Worm (Caenorhabditis elegans): ENCODE measurements around the gene T05A8.8.
"Not testable (repeated sequence)": the region's sequence is repeated elsewhere in the genome, so short reads cannot be mapped to it uniquely, and the experiment has no call there.

The T05A8.8 gene

DNA sequence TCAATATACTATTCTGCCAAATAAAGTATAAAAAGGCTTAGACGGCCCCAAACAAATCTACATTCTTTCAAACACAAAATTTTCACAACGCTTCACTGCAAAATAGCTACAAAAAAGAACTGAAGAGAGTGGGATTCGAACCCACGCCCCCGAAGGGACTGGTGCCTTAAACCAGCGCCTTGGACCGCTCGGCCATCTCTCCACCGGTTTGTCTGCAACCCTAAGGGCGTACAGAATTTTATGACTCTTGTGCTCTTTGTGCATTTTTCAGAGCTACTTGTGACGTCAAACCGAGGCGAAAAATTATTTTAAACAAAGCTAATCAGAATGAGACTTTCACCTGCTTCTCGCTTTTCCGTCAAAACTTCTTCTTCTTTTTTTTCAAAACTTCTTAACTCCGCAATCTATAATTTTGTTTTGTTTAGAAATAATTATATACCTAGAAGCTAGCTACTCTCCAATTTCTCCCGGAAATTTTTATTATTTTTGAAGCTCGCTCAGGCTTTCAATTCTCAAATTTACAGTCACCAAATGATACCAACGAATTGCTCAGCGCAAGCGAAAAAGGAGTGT lies at the start of gene T05A8.8:
TSS of gene T05A8.8 (plus strand) at position 523 of the 573 bp plus-strand sequence.
- no peak for TF ChIP-seq scrt-1 (GFP tag; IDR thresholded peaks at IDR 0.05)
- no peak for TF ChIP-seq sea-1 (GFP tag; conservative IDR thresholded peaks at IDR 0.05)
- TF ChIP-seq tbx-37 (GFP tag; conservative IDR thresholded peaks at IDR 0.05) = no peak
- TF ChIP-seq hmg-4 (GFP tag; optimal IDR thresholded peaks at IDR 0.05) = no peak
- no peak for TF ChIP-seq tbx-11 (GFP tag; IDR thresholded peaks at IDR 0.05)
- no peak for TF ChIP-seq flt-1 (GFP tag; IDR thresholded peaks at IDR 0.05)
- no peak for TF ChIP-seq ama-1 (optimal IDR thresholded peaks at IDR 0.05)
- no peak for TF ChIP-seq B0310.2 (tag; optimal IDR thresholded peaks at IDR 0.05)
- TF ChIP-seq ceh-13 (GFP tag; optimal IDR thresholded peaks at IDR 0.05) = no peak
- no peak for TF ChIP-seq tra-4 (tag; optimal IDR thresholded peaks at IDR 0.05)
- TF ChIP-seq aly-1 (tag; optimal IDR thresholded peaks at IDR 0.05) = no peak
- no peak for TF ChIP-seq ets-7 (tag; optimal IDR thresholded peaks at IDR 0.05)
- TF ChIP-seq F13C5.2 (tag; optimal IDR thresholded peaks at IDR 0.05) = no peak
- no peak for TF ChIP-seq ceh-36 (tag; optimal IDR thresholded peaks at IDR 0.05)
- no peak for TF ChIP-seq hnd-1 (tag; optimal IDR thresholded peaks at IDR 0.05)
- TF ChIP-seq hmbx-1 (tag; optimal IDR thresholded peaks at IDR 0.05) = no peak
- no peak for TF ChIP-seq pes-1 (GFP tag; IDR thresholded peaks at IDR 0.05)

DNA sequence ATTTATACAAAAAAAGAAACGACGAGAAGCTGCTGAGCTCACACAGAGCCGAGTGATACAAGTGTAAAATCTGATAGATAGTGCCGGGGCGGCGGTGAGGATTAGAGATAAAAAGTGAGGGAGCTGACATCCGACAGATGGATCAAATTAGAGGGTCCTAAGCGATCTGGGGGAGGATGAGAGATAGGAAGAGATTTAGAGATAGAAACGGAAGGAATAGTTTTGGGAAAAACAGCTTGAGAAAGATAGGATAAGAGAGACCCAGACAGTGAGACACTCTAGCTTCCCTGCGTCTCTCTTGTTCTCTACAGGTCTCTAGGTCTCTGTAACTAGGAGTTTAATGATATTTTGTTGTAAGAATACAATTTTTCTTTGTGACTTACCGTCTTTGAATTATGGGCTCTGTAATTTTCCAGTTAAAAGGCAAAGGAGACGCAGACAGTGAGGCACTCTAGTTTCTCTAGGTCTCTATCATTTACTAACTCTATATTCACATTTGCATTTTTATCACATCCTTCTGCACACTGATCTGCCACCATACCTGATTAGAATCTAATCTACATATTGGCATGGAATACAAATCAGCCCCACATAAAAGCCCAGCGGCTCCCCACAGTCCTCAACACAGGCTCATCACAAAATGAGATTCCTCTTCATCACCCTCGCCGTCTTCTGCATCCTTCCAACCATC lies 49.3 kb upstream of the T05A8.8 start, which contains the start of the genes sup-9 and nspf-1:
TSS of gene sup-9 (minus strand) at position 43 of the 691 bp plus-strand sequence.
TSS of gene nspf-1 (plus strand) at position 641 of the 691 bp plus-strand sequence.
- TF ChIP-seq tra-4 (tag; optimal IDR thresholded peaks at IDR 0.05) = no peak

DNA sequence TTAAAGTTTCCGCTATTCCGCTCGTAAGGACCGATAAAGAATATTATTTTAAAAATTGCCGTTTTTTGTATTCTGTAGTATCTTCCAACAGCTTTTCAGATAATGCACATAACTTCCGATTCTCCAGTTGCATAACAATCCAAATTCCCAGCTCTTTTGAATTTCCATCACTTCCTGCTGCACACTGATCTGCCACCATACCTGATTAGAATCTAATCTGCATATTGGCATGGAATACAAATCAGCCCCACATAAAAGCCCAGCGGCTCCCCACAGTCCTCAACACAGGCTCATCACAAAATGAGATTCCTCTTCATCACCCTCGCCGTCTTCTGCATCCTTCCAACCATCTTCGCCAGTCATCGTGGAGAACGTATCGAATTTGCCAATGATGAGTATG lies 47.9 kb upstream of the T05A8.8 start, which contains the start of gene nspf-2:
TSS of gene nspf-2 (plus strand) at position 301 of the 400 bp plus-strand sequence.
- not testable (repeated sequence) for TF ChIP-seq F13C5.2 (tag; optimal IDR thresholded peaks at IDR 0.05); tbx-37 (GFP tag; conservative IDR thresholded peaks at IDR 0.05); tra-4 (tag; optimal IDR thresholded peaks at IDR 0.05)

DNA sequence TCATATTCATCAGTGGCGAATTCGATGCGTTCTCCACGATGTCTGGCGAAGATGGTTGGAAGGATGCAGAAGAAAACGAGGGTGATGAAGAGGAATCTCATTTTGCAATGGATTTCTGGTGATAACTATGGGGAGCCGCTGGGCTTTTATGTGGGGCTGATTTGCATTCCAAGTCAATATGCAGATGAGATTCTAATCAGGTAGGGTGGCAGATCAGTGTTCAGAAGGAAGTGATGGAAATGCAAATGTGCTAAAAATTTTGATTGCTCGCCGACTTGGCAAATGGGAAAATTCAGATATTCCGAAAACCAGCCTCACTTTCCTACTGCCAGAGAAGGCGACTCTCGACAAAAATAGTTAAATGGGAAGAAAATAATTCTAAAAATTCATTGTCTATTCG lies 46.4 kb upstream of the T05A8.8 start, which contains the start of gene nspf-3:
TSS of gene nspf-3 (minus strand) at position 101 of the 400 bp plus-strand sequence.
- TF ChIP-seq ceh-36 (tag; optimal IDR thresholded peaks at IDR 0.05) (no peak), aly-1 (tag; optimal IDR thresholded peaks at IDR 0.05) (no peak), F13C5.2 (tag; optimal IDR thresholded peaks at IDR 0.05) (no peak), hmbx-1 (tag; optimal IDR thresholded peaks at IDR 0.05) (no peak)

DNA sequence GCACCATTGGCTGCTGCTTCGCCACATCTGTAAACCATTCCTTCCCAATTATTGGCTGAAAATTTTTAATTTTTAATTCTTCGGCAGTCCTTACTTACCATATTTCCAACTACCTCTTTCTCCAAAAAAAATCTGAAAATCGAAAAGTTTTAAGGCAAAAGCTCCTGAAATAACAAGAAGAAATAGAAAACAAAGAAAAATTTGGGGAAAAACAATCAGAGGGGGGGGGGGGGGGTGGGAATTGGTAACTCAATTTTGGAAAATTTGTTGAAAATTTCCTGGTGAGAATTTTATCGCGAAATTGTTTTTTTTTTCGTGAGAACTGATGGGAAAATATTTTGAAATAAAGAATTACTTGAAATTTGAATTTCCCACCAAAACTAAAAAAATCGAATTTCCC lies 44.0 kb upstream of the T05A8.8 start, which contains the start of gene set-11:
TSS of gene set-11 (minus strand) at position 101 of the 400 bp plus-strand sequence.
- no peak for TF ChIP-seq ceh-36 (tag; optimal IDR thresholded peaks at IDR 0.05)

DNA sequence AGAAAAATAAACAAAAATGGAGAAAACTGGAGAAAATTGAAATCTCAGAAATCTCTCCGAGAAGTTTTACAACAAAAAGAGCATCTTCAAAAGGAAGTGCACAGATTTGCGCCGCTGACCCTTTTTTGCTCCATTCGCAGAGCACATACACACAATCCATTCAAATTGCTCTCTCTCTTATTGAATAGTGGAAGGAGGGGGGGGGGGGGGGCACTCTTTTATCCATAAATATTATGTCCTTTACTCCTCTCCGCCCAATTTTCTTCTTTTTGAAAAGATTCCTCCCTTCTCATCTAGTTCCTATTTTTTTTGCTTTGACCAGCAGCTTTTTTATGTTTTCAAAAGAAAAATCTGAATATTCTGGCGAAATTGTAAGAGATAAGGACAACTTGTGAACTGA lies 41.4 kb upstream of the T05A8.8 start:
- TF ChIP-seq flt-1 (GFP tag; IDR thresholded peaks at IDR 0.05) (no peak), tbx-11 (GFP tag; IDR thresholded peaks at IDR 0.05) (no peak), F13C5.2 (tag; optimal IDR thresholded peaks at IDR 0.05) (no peak), hmbx-1 (tag; optimal IDR thresholded peaks at IDR 0.05) (no peak), sea-1 (GFP tag; conservative IDR thresholded peaks at IDR 0.05) (no peak), tra-4 (tag; optimal IDR thresholded peaks at IDR 0.05) (no peak), hnd-1 (tag; optimal IDR thresholded peaks at IDR 0.05) (no peak), tbx-37 (GFP tag; conservative IDR thresholded peaks at IDR 0.05) (no peak), ets-7 (tag; optimal IDR thresholded peaks at IDR 0.05) (no peak), ceh-13 (GFP tag; optimal IDR thresholded peaks at IDR 0.05) (no peak), pes-1 (GFP tag; IDR thresholded peaks at IDR 0.05) (no peak)

DNA sequence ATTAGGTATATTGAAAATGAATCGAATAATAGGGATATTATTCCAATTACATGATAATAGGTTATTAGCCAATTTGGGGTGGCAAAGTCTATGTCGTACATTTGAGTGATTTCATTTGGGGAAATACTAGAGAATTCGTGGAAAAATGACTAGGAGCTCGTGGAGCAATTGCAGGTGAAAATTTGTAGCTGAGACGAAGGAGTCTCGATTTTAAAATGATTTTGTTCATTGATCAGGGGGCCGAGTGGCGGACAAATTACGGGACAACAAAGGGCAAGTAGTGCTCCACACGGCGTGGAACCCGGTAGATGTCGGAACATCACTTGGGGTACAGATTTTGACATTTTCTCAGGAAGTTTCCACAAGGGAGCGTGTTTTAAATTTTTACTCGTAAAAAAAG lies 38.1 kb upstream of the T05A8.8 start, which contains the start of gene sri-62:
TSS of gene sri-62 (minus strand) at position 101 of the 400 bp plus-strand sequence.
- TF ChIP-seq F13C5.2 (tag; optimal IDR thresholded peaks at IDR 0.05) = no peak

DNA sequence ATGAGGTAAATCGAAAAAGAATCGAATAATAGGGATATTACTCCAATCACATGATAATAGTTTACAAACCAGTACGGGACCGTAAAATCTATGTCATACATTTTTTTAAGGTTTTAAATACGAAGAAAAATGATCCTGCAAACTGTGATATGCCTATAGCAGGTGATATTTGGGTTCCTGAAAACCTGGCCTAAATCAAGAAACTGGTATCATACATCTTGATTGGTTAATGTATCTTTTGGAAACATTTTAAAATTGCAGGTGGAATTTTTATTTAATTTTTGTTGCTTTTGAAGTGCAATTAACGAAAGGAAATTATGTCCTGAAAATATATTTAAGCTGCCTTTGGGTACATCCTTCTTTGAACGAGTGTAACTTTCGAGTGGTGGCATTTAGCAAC lies 36.2 kb upstream of the T05A8.8 start, which contains the start of gene sri-61:
TSS of gene sri-61 (minus strand) at position 101 of the 400 bp plus-strand sequence.
- TF ChIP-seq tbx-37 (GFP tag; conservative IDR thresholded peaks at IDR 0.05) (no peak), hmbx-1 (tag; optimal IDR thresholded peaks at IDR 0.05) (no peak), tbx-11 (GFP tag; IDR thresholded peaks at IDR 0.05) (no peak), ceh-36 (tag; optimal IDR thresholded peaks at IDR 0.05) (no peak), hnd-1 (tag; optimal IDR thresholded peaks at IDR 0.05) (no peak), aly-1 (tag; optimal IDR thresholded peaks at IDR 0.05) (no peak), tra-4 (tag; optimal IDR thresholded peaks at IDR 0.05) (no peak), hmg-4 (GFP tag; optimal IDR thresholded peaks at IDR 0.05) (no peak), ama-1 (optimal IDR thresholded peaks at IDR 0.05) (no peak), pes-1 (GFP tag; IDR thresholded peaks at IDR 0.05) (no peak), F13C5.2 (tag; optimal IDR thresholded peaks at IDR 0.05) (no peak), ceh-13 (GFP tag; optimal IDR thresholded peaks at IDR 0.05) (no peak), sea-1 (GFP tag; conservative IDR thresholded peaks at IDR 0.05) (no peak), scrt-1 (GFP tag; IDR thresholded peaks at IDR 0.05) (no peak), B0310.2 (tag; optimal IDR thresholded peaks at IDR 0.05) (no peak), flt-1 (GFP tag; IDR thresholded peaks at IDR 0.05) (no peak), ets-7 (tag; optimal IDR thresholded peaks at IDR 0.05) (no peak)

Data from whole organism, early embryonic.